Fruit fly (Drosophila melanogaster) whole organism, embryonic: ENCODE data around the gene tank.

Source experiments
- CG10267 ChIP-seq: fragments of 200-800 bp; sonication (Bioruptor generic); optimal IDR thresholded peaks from 2 replicates; lab custom pipeline; 2018; ENCODE audit warnings: missing biosample characterization, mild to moderate bottlenecking, missing genetic modification characterization, moderate library complexity
- CG10654 ChIP-seq: fragments of 200-800 bp; sonication (Bioruptor generic); optimal IDR thresholded peaks from 2 replicates; lab custom pipeline; 2016; ENCODE audit warnings: missing biosample characterization, missing genetic modification characterization
- CG13424 ChIP-seq: fragments of 200-800 bp; sonication (Bioruptor generic); optimal IDR thresholded peaks from 2 replicates; lab custom pipeline; 2019; ENCODE audit warnings: missing biosample characterization, mild to moderate bottlenecking, missing genetic modification characterization, moderate library complexity
- CG13775 ChIP-seq: fragments of 200-800 bp; sonication (Bioruptor generic); optimal IDR thresholded peaks from 3 replicates; lab custom pipeline; 2017; ENCODE audit warnings: missing biosample characterization, mild to moderate bottlenecking, missing genetic modification characterization
- CG14710 ChIP-seq: fragments of 200-800 bp; sonication (Bioruptor generic); optimal IDR thresholded peaks from 3 replicates; lab custom pipeline; 2019; ENCODE audit warnings: missing biosample characterization, mild to moderate bottlenecking, missing genetic modification characterization, moderate library complexity
- CG15696 ChIP-seq: fragments of 200-800 bp; sonication (Bioruptor generic); optimal IDR thresholded peaks from 2 replicates; lab custom pipeline; 2019; ENCODE audit warnings: missing biosample characterization, mild to moderate bottlenecking, missing genetic modification characterization, moderate library complexity
- CG1603 ChIP-seq: fragments of 200-800 bp; sonication (Bioruptor generic); optimal IDR thresholded peaks from 2 replicates; lab custom pipeline; 2019; ENCODE audit warnings: missing biosample characterization, mild to moderate bottlenecking, missing genetic modification characterization, moderate library complexity
- CG17186 ChIP-seq: fragments of 200-800 bp; sonication (Bioruptor generic); optimal IDR thresholded peaks from 3 replicates; lab custom pipeline; 2017; ENCODE audit warnings: missing biosample characterization, missing genetic modification reagents, missing genetic modification characterization
- CG17612 ChIP-seq: fragments of 200-800 bp; sonication (Bioruptor generic); IDR thresholded peaks from 2 replicates; pipeline ENCODE4 v1.3.6; 2022; ENCODE audit warnings: missing biosample characterization, missing genetic modification characterization
- CG18476 ChIP-seq: fragments of 200-800 bp; sonication (Bioruptor generic); optimal IDR thresholded peaks from 2 replicates; lab custom pipeline; 2016; ENCODE audit warnings: missing biosample characterization, mild to moderate bottlenecking, missing genetic modification characterization
- CG2116 ChIP-seq: fragments of 200-800 bp; sonication (Bioruptor generic); optimal IDR thresholded peaks from 3 replicates; lab custom pipeline; 2018; ENCODE audit warnings: missing biosample characterization, mild to moderate bottlenecking, missing genetic modification characterization
- CG2120 ChIP-seq: fragments of 200-800 bp; sonication (Bioruptor generic); optimal IDR thresholded peaks from 3 replicates; lab custom pipeline; 2016; ENCODE audit warnings: missing biosample characterization, missing genetic modification characterization
- CG2129 ChIP-seq: fragments of 200-800 bp; sonication (Bioruptor generic); IDR thresholded peaks from 2 replicates; pipeline ENCODE4 v1.3.6; 2022; ENCODE audit warnings: missing biosample characterization, missing genetic modification characterization; ENCODE audit not compliant: partially characterized antibody
- CG32767 ChIP-seq: fragments of 200-800 bp; sonication (Bioruptor generic); IDR thresholded peaks from 2 replicates; pipeline ENCODE4 v1.3.6; 2022; ENCODE audit warnings: missing biosample characterization, missing genetic modification characterization
- CG4424 ChIP-seq: fragments of 200-800 bp; sonication (Bioruptor generic); optimal IDR thresholded peaks from 3 replicates; lab custom pipeline; 2016; ENCODE audit warnings: missing biosample characterization, missing genetic modification characterization
- CG5180 ChIP-seq: fragments of 200-800 bp; sonication (Bioruptor generic); optimal IDR thresholded peaks from 3 replicates; lab custom pipeline; 2017; ENCODE audit warnings: missing biosample characterization, missing genetic modification characterization, mild to moderate bottlenecking, moderate library complexity, missing genetic modification reagents
- CG6854 ChIP-seq: fragments of 200-800 bp; sonication (Bioruptor generic); optimal IDR thresholded peaks from 3 replicates; lab custom pipeline; 2017; ENCODE audit warnings: missing biosample characterization, mild to moderate bottlenecking, missing genetic modification characterization
- D19B ChIP-seq: fragments of 200-800 bp; sonication (Bioruptor generic); optimal IDR thresholded peaks from 2 replicates; lab custom pipeline; 2017; ENCODE audit warnings: missing biosample characterization, mild to moderate bottlenecking, missing genetic modification characterization
- Deaf1 ChIP-seq: fragments of 200-800 bp; optimal IDR thresholded peaks from 3 replicates; lab custom pipeline; 2019; ENCODE audit warnings: missing biosample characterization, mild to moderate bottlenecking, missing genetic modification characterization, moderate library complexity
- Dfd ChIP-seq, 2 experiments: fragments of >200 bp; optimal IDR thresholded peaks; 2 replicates each; lab custom pipeline; 2017; ENCODE audit warnings: missing biosample characterization in 2 of 2, missing genetic modification characterization in 2 of 2
- Dip3 ChIP-seq: fragments of 200-800 bp; sonication (Bioruptor generic); optimal IDR thresholded peaks from 3 replicates; lab custom pipeline; 2016; ENCODE audit warnings: missing biosample characterization, missing genetic modification characterization
- Dref ChIP-seq: fragments of 200-800 bp; sonication (Bioruptor generic); IDR thresholded peaks from 2 replicates; pipeline ENCODE4 v1.3.6; 2022; ENCODE audit warnings: missing biosample characterization, missing genetic modification characterization
- E2f2 ChIP-seq: fragments of 200-800 bp; sonication (Bioruptor generic); IDR thresholded peaks from 2 replicates; pipeline ENCODE4 v1.3.6; 2022; ENCODE audit warnings: missing biosample characterization, missing genetic modification characterization
- Gug ChIP-seq: fragments of 200-800 bp; sonication (Bioruptor generic); IDR thresholded peaks from 4 replicates; pipeline ENCODE4 v1.3.6; 2022; ENCODE audit warnings: missing biosample characterization, missing genetic modification characterization
- HLH4C ChIP-seq: fragments of 200-800 bp; sonication (Bioruptor generic); IDR thresholded peaks from 3 replicates; pipeline ENCODE4 v1.3.6; 2022; ENCODE audit warnings: missing biosample characterization, missing genetic modification characterization; ENCODE audit not compliant: partially characterized antibody
- HmgZ ChIP-seq: fragments of 200-800 bp; sonication (Bioruptor generic); optimal IDR thresholded peaks from 2 replicates; lab custom pipeline; 2018; ENCODE audit warnings: missing biosample characterization, mild to moderate bottlenecking, missing genetic modification characterization
- Hsf ChIP-seq: fragments of 200-800 bp; sonication (Bioruptor generic); optimal IDR thresholded peaks from 3 replicates; lab custom pipeline; 2016; ENCODE audit warnings: missing biosample characterization, missing genetic modification characterization
- MBD-R2 ChIP-seq: fragments of 200-800 bp; sonication (Bioruptor generic); IDR thresholded peaks from 2 replicates; pipeline ENCODE4 v1.3.6; 2022; ENCODE audit warnings: missing biosample characterization, missing genetic modification characterization
- Med ChIP-seq: fragments of 200-800 bp; sonication (Bioruptor generic); peaks from one replicate; lab custom pipeline; 2016; ENCODE audit warnings: missing biosample characterization, missing genetic modification characterization, mild to moderate bottlenecking, inconsistent platforms, moderate library complexity
- Mrtf ChIP-seq: fragments of 200-800 bp; sonication (Bioruptor generic); IDR thresholded peaks from 3 replicates; pipeline ENCODE4 v1.3.6; 2022; ENCODE audit warnings: missing biosample characterization, missing genetic modification characterization
- Optix ChIP-seq: fragments of 200-800 bp; sonication (Bioruptor generic); IDR thresholded peaks from 3 replicates; pipeline ENCODE4 v1.3.6; 2022; ENCODE audit warnings: missing biosample characterization, missing genetic modification characterization
- PHDP ChIP-seq: fragments of 200-800 bp; sonication (Bioruptor generic); optimal IDR thresholded peaks from 3 replicates; lab custom pipeline; 2018; ENCODE audit warnings: missing biosample characterization, mild to moderate bottlenecking, missing genetic modification characterization, moderate library complexity
- Poxn ChIP-seq: fragments of 200-800 bp; sonication (Bioruptor generic); IDR thresholded peaks from 2 replicates; pipeline ENCODE4 v1.3.6; 2022; ENCODE audit warnings: missing biosample characterization, missing genetic modification characterization
- Sox102F ChIP-seq: fragments of 200-800 bp; sonication (Bioruptor generic); optimal IDR thresholded peaks from 2 replicates; lab custom pipeline; 2018; ENCODE audit warnings: missing biosample characterization, mild to moderate bottlenecking, missing genetic modification characterization, moderate library complexity
- ci ChIP-seq: fragments of 200-800 bp; sonication (Bioruptor generic); IDR thresholded peaks from 3 replicates; pipeline ENCODE4 v1.3.6; 2022; ENCODE audit warnings: missing biosample characterization, missing genetic modification characterization
- cwo ChIP-seq: fragments of 200-800 bp; sonication (Bioruptor generic); optimal IDR thresholded peaks from 3 replicates; lab custom pipeline; 2017; ENCODE audit warnings: missing biosample characterization, missing genetic modification characterization, mild to moderate bottlenecking, moderate library complexity, missing genetic modification reagents
- fd3F ChIP-seq: fragments of 200-800 bp; sonication (Bioruptor generic); optimal IDR thresholded peaks from 2 replicates; lab custom pipeline; 2018; ENCODE audit warnings: missing biosample characterization, mild to moderate bottlenecking, missing genetic modification characterization, moderate library complexity
- hbn ChIP-seq: fragments of 200-800 bp; sonication (Bioruptor generic); IDR thresholded peaks from 2 replicates; pipeline ENCODE4 v1.3.6; 2022; ENCODE audit warnings: missing biosample characterization, missing genetic modification characterization; ENCODE audit not compliant: partially characterized antibody
- ind ChIP-seq: fragments of 200-800 bp; sonication (Bioruptor generic); optimal IDR thresholded peaks from 3 replicates; lab custom pipeline; 2016; ENCODE audit warnings: missing biosample characterization, missing genetic modification characterization
- jing ChIP-seq: fragments of 200-800 bp; sonication (Bioruptor generic); optimal IDR thresholded peaks from 2 replicates; lab custom pipeline; 2018; ENCODE audit warnings: missing biosample characterization, mild to moderate bottlenecking, missing genetic modification characterization
- lilli ChIP-seq: fragments of 200-800 bp; sonication (Bioruptor generic); optimal IDR thresholded peaks from 3 replicates; lab custom pipeline; 2016; ENCODE audit warnings: missing biosample characterization, missing genetic modification characterization
- mam ChIP-seq: fragments of 200-800 bp; sonication (Bioruptor generic); optimal IDR thresholded peaks from 3 replicates; lab custom pipeline; 2016; ENCODE audit warnings: missing biosample characterization, missing genetic modification characterization
- org-1 ChIP-seq: fragments of 200-800 bp; sonication (Bioruptor generic); optimal IDR thresholded peaks from 2 replicates; lab custom pipeline; 2017; ENCODE audit warnings: missing biosample characterization, missing genetic modification characterization
- prd ChIP-seq, 3 experiments: fragments of >200 bp in 2 of 3; fragments of 200-800 bp in 1 of 3; sonication (Bioruptor generic) in 1 of 3; optimal IDR thresholded peaks in 2 of 3; IDR thresholded peaks in 1 of 3; 2 replicates in 2 of 3; 3 replicates in 1 of 3; pipeline versions ENCODE4 v1.3.6 to Lab custom; 2017 to 2022; ENCODE audit warnings: missing biosample characterization in 1 of 3, missing genetic modification characterization in 1 of 3
- ranshi ChIP-seq: fragments of 200-800 bp; sonication (Bioruptor generic); IDR thresholded peaks from 2 replicates; pipeline ENCODE4 v1.3.6; 2022; ENCODE audit warnings: missing biosample characterization, missing genetic modification characterization
- row ChIP-seq: fragments of 200-800 bp; sonication (Bioruptor generic); IDR thresholded peaks from 3 replicates; pipeline ENCODE4 v1.3.6; 2022; ENCODE audit warnings: missing biosample characterization, missing genetic modification characterization
- sima ChIP-seq: fragments of 200-800 bp; sonication (Bioruptor generic); optimal IDR thresholded peaks from 2 replicates; lab custom pipeline; 2016; ENCODE audit warnings: missing biosample characterization, missing genetic modification characterization
- slp2 ChIP-seq: fragments of 200-800 bp; sonication (Bioruptor generic); optimal IDR thresholded peaks from 2 replicates; lab custom pipeline; 2016; ENCODE audit warnings: missing biosample characterization, missing genetic modification characterization
- stc ChIP-seq: fragments of 200-800 bp; sonication (Bioruptor generic); IDR thresholded peaks from 2 replicates; pipeline ENCODE4 v1.3.6; 2022; ENCODE audit warnings: missing biosample characterization, missing genetic modification characterization
- sug ChIP-seq: fragments of 200-800 bp; optimal IDR thresholded peaks from 2 replicates; lab custom pipeline; 2019; ENCODE audit warnings: missing biosample characterization, mild to moderate bottlenecking, missing genetic modification characterization, moderate library complexity
- zfh1 ChIP-seq: fragments of 200-800 bp; sonication (Bioruptor generic); IDR thresholded peaks from 3 replicates; pipeline ENCODE4 v1.3.6; 2022; ENCODE audit warnings: missing biosample characterization, missing genetic modification characterization

tank gene

dm6 chr2L:4819995-4820394 is 17.8 kb downstream of the tank start:
- TF ChIP-seq CG18476 (no peak), Med (GFP tag; lab: Kevin White, UChicago) (peak; percentile 53), D19B (GFP tag; lab: Kevin White, UChicago) (no peak), sima (no peak), CG32767 (GFP tag; lab: Robert Waterston, UW) (no peak), CG15696 (tag; lab: Kevin White, UChicago) (no peak), Deaf1 (no peak), Poxn (no peak), ranshi (GFP tag; lab: Robert Waterston, UW) (0 out of 2 replicates have a peak, but pooled peaks have one; percentile 37), Mrtf (GFP tag; lab: Robert Waterston, UW) (no peak), prd (optimal IDR thresholded peaks at IDR 0.05; lab: Kevin White, UChicago) (no peak), prd (GFP tag; IDR thresholded peaks at IDR 0.05; lab: Robert Waterston, UW) (0 out of 3 replicates have a peak, but pooled peaks have one; percentile 21), fd3F (GFP tag; lab: Kevin White, UChicago) (no peak), CG10654 (GFP tag; lab: Kevin White, UChicago) (no peak), CG10267 (tag; lab: Kevin White, UChicago) (no peak), HmgZ (tag; lab: Kevin White, UChicago) (no peak), row (GFP tag; lab: Robert Waterston, UW) (0 out of 3 replicates have a peak, but pooled peaks have one; percentile 7), zfh1 (GFP tag; lab: Robert Waterston, UW) (0 out of 3 replicates have a peak, but pooled peaks have one; percentile 22), jing (GFP tag; lab: Kevin White, UChicago) (no peak), sug (tag; lab: Kevin White, UChicago) (no peak), CG6854 (GFP tag; lab: Kevin White, UChicago) (no peak), Sox102F (GFP tag; lab: Kevin White, UChicago) (no peak), CG2120 (GFP tag; lab: Kevin White, UChicago) (peak; percentile 23), cwo (GFP tag; lab: Kevin White, UChicago) (no peak), org-1 (no peak), ci (GFP tag; lab: Robert Waterston, UW) (peak; percentile 11; the same call in 1 of the 3 replicates), CG5180 (GFP tag; lab: Kevin White, UChicago) (no peak), CG2129 (no peak), HLH4C (GFP tag; lab: Robert Waterston, UW) (no peak), Optix (GFP tag; lab: Robert Waterston, UW) (no peak), slp2 (GFP tag; lab: Kevin White, UChicago) (no peak)

dm6 chr2L:4818056-4818455 is 19.7 kb downstream of the tank start, which contains the start of gene CG3225:
Gene CG3225, minus strand, starts transcription at chr2L:4818245.
- no peak for TF ChIP-seq Dfd (GFP tag; optimal IDR thresholded peaks at IDR 0.05; lab: Kevin White, UChicago)
- peak; percentile 67 for TF ChIP-seq CG17186
- no peak for TF ChIP-seq PHDP (tag; lab: Kevin White, UChicago)
- peak; percentile 33; the same call in 1 of the 2 replicates for TF ChIP-seq hbn (GFP tag; lab: Robert Waterston, UW)
- TF ChIP-seq Hsf (GFP tag; lab: Kevin White, UChicago) = no peak
- TF ChIP-seq CG4424 (GFP tag; lab: Kevin White, UChicago) = no peak
- TF ChIP-seq CG13424 (tag; lab: Kevin White, UChicago) = no peak
- no peak for TF ChIP-seq ind (GFP tag; lab: Kevin White, UChicago)
- peak; percentile 80 for TF ChIP-seq MBD-R2 (GFP tag; lab: Robert Waterston, UW)
- TF ChIP-seq stc (GFP tag; lab: Robert Waterston, UW) = no peak
- TF ChIP-seq E2f2 (GFP tag; lab: Robert Waterston, UW) = peak; percentile 97
- no peak for TF ChIP-seq mam (GFP tag; lab: Kevin White, UChicago)
- TF ChIP-seq lilli (GFP tag; lab: Kevin White, UChicago) = no peak
- peak; percentile 41 for TF ChIP-seq CG2116
- no peak for TF ChIP-seq Gug (GFP tag; lab: Robert Waterston, UW)
- TF ChIP-seq CG1603 (tag; lab: Kevin White, UChicago) = peak; percentile 73
- TF ChIP-seq CG13775 (GFP tag; lab: Kevin White, UChicago) = no peak
- TF ChIP-seq Dref (GFP tag; lab: Robert Waterston, UW) = peak; percentile 66
- TF ChIP-seq Dip3 (GFP tag; lab: Kevin White, UChicago) = no peak
- TF ChIP-seq sug (tag; lab: Kevin White, UChicago) = peak; percentile 4
- peak; percentile 46 for TF ChIP-seq CG14710 (tag; lab: Kevin White, UChicago)
- TF ChIP-seq CG17612 = no peak
